Fruit fly (Drosophila melanogaster) whole organism, adult: ENCODE results near the gene CG44174.

Experiments used
- CG12768 ChIP-seq: fragments of 200-800 bp; sonication (Bioruptor generic); optimal IDR thresholded peaks from 2 replicates; lab custom pipeline; 2017; ENCODE audit warnings: missing biosample characterization, missing genetic modification characterization, mild to moderate bottlenecking, moderate library complexity, missing genetic modification reagents
- CG14711 ChIP-seq: fragments of 200-800 bp; sonication (Bioruptor generic); optimal IDR thresholded peaks from 2 replicates; lab custom pipeline; 2018; ENCODE audit warnings: missing biosample characterization, mild to moderate bottlenecking, missing genetic modification characterization, moderate library complexity
- CG7045 ChIP-seq: fragments of 200-800 bp; sonication (Bioruptor generic); optimal IDR thresholded peaks from 2 replicates; lab custom pipeline; 2017; ENCODE audit warnings: missing biosample characterization, mild to moderate bottlenecking, missing genetic modification characterization
- CG7101 ChIP-seq: fragments of 200-800 bp; sonication (Bioruptor generic); optimal IDR thresholded peaks from 2 replicates; lab custom pipeline; 2018; ENCODE audit warnings: missing biosample characterization, mild to moderate bottlenecking, missing genetic modification characterization, moderate library complexity
- Hr96 ChIP-seq: fragments of 200-800 bp; sonication (Bioruptor generic); optimal IDR thresholded peaks from 2 replicates; lab custom pipeline; 2016; ENCODE audit warnings: missing biosample characterization, missing genetic modification characterization
- toe ChIP-seq: fragments of 200-800 bp; sonication (Bioruptor generic); optimal IDR thresholded peaks from 2 replicates; lab custom pipeline; 2016; ENCODE audit warnings: missing biosample characterization, missing genetic modification characterization

dm6 chr3R:19283514-19283913 lies 14.0 kb downstream of the CG44174 start:
- TF ChIP-seq CG14711 (tag; lab: Kevin White, UChicago) (no peak), Hr96 (GFP tag; lab: Kevin White, UChicago) (no peak), CG12768 (no peak), CG7101 (tag; lab: Kevin White, UChicago) (no peak), CG7045 (no peak), toe (GFP tag; lab: Kevin White, UChicago) (no peak)
